Worm (Caenorhabditis elegans): ENCODE measurements around the gene nspg-1.

- peak; percentile 82 for TF ChIP-seq him-1 (tag; optimal IDR thresholded peaks at IDR 0.05)
- TF ChIP-seq W03F9.2 (tag; optimal IDR thresholded peaks at IDR 0.05): peak; percentile 78
- no peak for TF ChIP-seq dao-5 (tag; optimal IDR thresholded peaks at IDR 0.05)
These were observed 2.1 kb upstream of the nspg-1 start, which contains the start of gene T07F10.3 for ce11 chrV:12869948-12870347.

Measured in whole organism, L4/young adult.